Fruit fly (Drosophila melanogaster) whole organism, embryonic: ENCODE results near the gene Ddc.
A peak's percentile ranks its signal among the peaks of the same experiment; 100 is the strongest.

Experiments
- Aef1 ChIP-seq: fragments of 200-800 bp; sonication (Bioruptor generic); IDR thresholded peaks from 3 replicates; pipeline ENCODE4 v1.3.6; 2022; ENCODE audit warnings: missing biosample characterization, missing genetic modification characterization
- BEAF-32 ChIP-seq: fragments of 200-800 bp; sonication (Bioruptor generic); optimal IDR thresholded peaks from 3 replicates; lab custom pipeline; 2017; ENCODE audit warnings: missing biosample characterization, missing genetic modification characterization, mild to moderate bottlenecking, moderate library complexity, missing genetic modification reagents
- CG10565 ChIP-seq: fragments of 200-800 bp; sonication (Bioruptor generic); optimal IDR thresholded peaks from 3 replicates; lab custom pipeline; 2016; ENCODE audit warnings: missing biosample characterization, mild to moderate bottlenecking, missing genetic modification characterization
- CG10654 ChIP-seq: fragments of 200-800 bp; sonication (Bioruptor generic); optimal IDR thresholded peaks from 2 replicates; lab custom pipeline; 2016; ENCODE audit warnings: missing biosample characterization, missing genetic modification characterization
- CG11398 ChIP-seq: fragments of 200-800 bp; sonication (Bioruptor generic); optimal IDR thresholded peaks from 2 replicates; lab custom pipeline; 2016; ENCODE audit warnings: missing biosample characterization, missing genetic modification characterization
- CG11504 ChIP-seq: fragments of 200-800 bp; sonication (Bioruptor generic); optimal IDR thresholded peaks from 3 replicates; lab custom pipeline; 2019; ENCODE audit warnings: missing biosample characterization, mild to moderate bottlenecking, missing genetic modification characterization, moderate library complexity
- CG12391 ChIP-seq: fragments of 200-800 bp; sonication (Bioruptor generic); optimal IDR thresholded peaks from 3 replicates; lab custom pipeline; 2018; ENCODE audit warnings: missing biosample characterization, mild to moderate bottlenecking, missing genetic modification characterization, moderate library complexity
- CG15514 ChIP-seq: fragments of 200-800 bp; sonication (Bioruptor generic); optimal IDR thresholded peaks from 3 replicates; lab custom pipeline; 2017; ENCODE audit warnings: missing biosample characterization, missing genetic modification characterization, mild to moderate bottlenecking, moderate library complexity, missing genetic modification reagents
- CG18262 ChIP-seq: fragments of 200-800 bp; optimal IDR thresholded peaks from 3 replicates; lab custom pipeline; 2019; ENCODE audit warnings: missing biosample characterization, mild to moderate bottlenecking, missing genetic modification characterization, moderate library complexity
- CG2199 ChIP-seq: fragments of 200-800 bp; sonication (Bioruptor generic); IDR thresholded peaks from 3 replicates; pipeline ENCODE4 v1.3.6; 2022; ENCODE audit warnings: missing biosample characterization, missing genetic modification characterization
- CG31388 ChIP-seq: fragments of 200-800 bp; sonication (Bioruptor generic); optimal IDR thresholded peaks from 2 replicates; lab custom pipeline; 2016; ENCODE audit warnings: missing biosample characterization, missing genetic modification characterization
- CG4360 ChIP-seq: fragments of 200-800 bp; sonication (Bioruptor generic); IDR thresholded peaks from 2 replicates; pipeline ENCODE4 v1.3.6; 2022; ENCODE audit warnings: missing biosample characterization, missing genetic modification characterization
- CG4424 ChIP-seq: fragments of 200-800 bp; sonication (Bioruptor generic); optimal IDR thresholded peaks from 3 replicates; lab custom pipeline; 2016; ENCODE audit warnings: missing biosample characterization, missing genetic modification characterization
- CG4707 ChIP-seq: fragments of 200-800 bp; sonication (Bioruptor generic); optimal IDR thresholded peaks from 2 replicates; lab custom pipeline; 2018; ENCODE audit warnings: missing biosample characterization, mild to moderate bottlenecking, missing genetic modification characterization, moderate library complexity
- CG6791 ChIP-seq: fragments of 200-800 bp; sonication (Bioruptor generic); IDR thresholded peaks from 3 replicates; pipeline ENCODE4 v1.3.6; 2022; ENCODE audit warnings: missing biosample characterization, missing genetic modification characterization; ENCODE audit not compliant: partially characterized antibody
- CG7839 ChIP-seq: fragments of 200-800 bp; sonication (Bioruptor generic); optimal IDR thresholded peaks from 3 replicates; lab custom pipeline; 2018; ENCODE audit warnings: missing biosample characterization, mild to moderate bottlenecking, missing genetic modification characterization, moderate library complexity
- CG9797 ChIP-seq: fragments of 200-800 bp; sonication (Bioruptor generic); optimal IDR thresholded peaks from 3 replicates; lab custom pipeline; 2018; ENCODE audit warnings: missing biosample characterization, mild to moderate bottlenecking, missing genetic modification characterization
- Chrac-16 ChIP-seq: fragments of 200-800 bp; sonication (Bioruptor generic); optimal IDR thresholded peaks from 3 replicates; lab custom pipeline; 2016; ENCODE audit warnings: missing biosample characterization, missing genetic modification characterization
- Dbx ChIP-seq: fragments of 200-800 bp; sonication (Bioruptor generic); IDR thresholded peaks from 3 replicates; pipeline ENCODE4 v1.3.6; 2022; ENCODE audit warnings: missing biosample characterization, missing genetic modification characterization
- Ets65A ChIP-seq: fragments of 200-800 bp; sonication (Bioruptor generic); peaks from one replicate; lab custom pipeline; 2016; ENCODE audit warnings: missing biosample characterization, missing genetic modification characterization
- HLHmδ ChIP-seq: fragments of 200-800 bp; sonication (Bioruptor generic); optimal IDR thresholded peaks from 2 replicates; lab custom pipeline; 2018; ENCODE audit warnings: missing biosample characterization, mild to moderate bottlenecking, missing genetic modification characterization, moderate library complexity
- Hr51 ChIP-seq, 2 experiments: fragments of 200-800 bp; sonication (Bioruptor generic); optimal IDR thresholded peaks; 2 replicates in 1 of 2; 3 replicates in 1 of 2; lab custom pipeline; 2016 to 2018; ENCODE audit warnings: missing biosample characterization in 2 of 2, missing genetic modification characterization in 2 of 2, mild to moderate bottlenecking in 1 of 2, moderate library complexity in 1 of 2
- Kr ChIP-seq: fragments of 200-800 bp; sonication (Bioruptor generic); optimal IDR thresholded peaks from 2 replicates; lab custom pipeline; 2017; ENCODE audit warnings: missing biosample characterization, mild to moderate bottlenecking, missing genetic modification characterization
- Neu2 ChIP-seq: fragments of 200-800 bp; sonication (Bioruptor generic); optimal IDR thresholded peaks from 3 replicates; lab custom pipeline; 2016; ENCODE audit warnings: missing biosample characterization, missing genetic modification characterization, borderline replicate concordance
- Six4 ChIP-seq: fragments of 200-800 bp; sonication (Bioruptor generic); optimal IDR thresholded peaks from 2 replicates; lab custom pipeline; 2016; ENCODE audit warnings: missing biosample characterization, missing genetic modification characterization
- Sry-δ ChIP-seq: fragments of 200-800 bp; sonication (Bioruptor generic); optimal IDR thresholded peaks from 2 replicates; lab custom pipeline; 2016; ENCODE audit warnings: missing biosample characterization, missing genetic modification characterization
- Stat92E ChIP-seq, 3 experiments: fragments of >200 bp in 2 of 3; fragments of 200-800 bp in 1 of 3; sonication (Bioruptor generic) in 1 of 3; optimal IDR thresholded peaks; 2 replicates each; lab custom pipeline; 2017 to 2019; ENCODE audit warnings: missing biosample characterization in 3 of 3, missing genetic modification characterization in 3 of 3, mild to moderate bottlenecking in 1 of 3, moderate library complexity in 1 of 3
- Taf1 ChIP-seq: fragments of 200-800 bp; sonication (Bioruptor generic); IDR thresholded peaks from 2 replicates; pipeline ENCODE4 v1.3.6; 2022; ENCODE audit warnings: missing biosample characterization, missing genetic modification characterization
- br ChIP-seq: fragments of >200 bp; optimal IDR thresholded peaks from 2 replicates; lab custom pipeline; 2017
- chif ChIP-seq, 2 experiments: fragments of 200-800 bp; sonication (Bioruptor generic); optimal IDR thresholded peaks; 3 replicates each; lab custom pipeline; 2016; ENCODE audit warnings: missing biosample characterization in 2 of 2, missing genetic modification characterization in 2 of 2
- ci ChIP-seq: fragments of 200-800 bp; sonication (Bioruptor generic); IDR thresholded peaks from 3 replicates; pipeline ENCODE4 v1.3.6; 2022; ENCODE audit warnings: missing biosample characterization, missing genetic modification characterization
- dysf ChIP-seq: fragments of 200-800 bp; sonication (Bioruptor generic); IDR thresholded peaks from 3 replicates; pipeline ENCODE4 v1.3.6; 2022; ENCODE audit warnings: missing biosample characterization, missing genetic modification characterization
- exex ChIP-seq: fragments of 200-800 bp; sonication (Bioruptor generic); optimal IDR thresholded peaks from 4 replicates; lab custom pipeline; 2018; ENCODE audit warnings: missing biosample characterization, mild to moderate bottlenecking, missing genetic modification characterization, moderate library complexity
- fd102C ChIP-seq: fragments of 200-800 bp; sonication (Bioruptor generic); optimal IDR thresholded peaks from 2 replicates; lab custom pipeline; 2018; ENCODE audit warnings: missing biosample characterization, mild to moderate bottlenecking, missing genetic modification characterization, moderate library complexity
- kni ChIP-seq: fragments of 200-800 bp; sonication (Bioruptor generic); optimal IDR thresholded peaks from 3 replicates; lab custom pipeline; 2017; ENCODE audit warnings: mild to moderate bottlenecking, missing biosample characterization, missing genetic modification reagents, missing genetic modification characterization
- lab ChIP-seq: fragments of 200-800 bp; sonication (Bioruptor generic); optimal IDR thresholded peaks from 3 replicates; lab custom pipeline; 2017; ENCODE audit warnings: missing biosample characterization, missing genetic modification characterization, mild to moderate bottlenecking, moderate library complexity, missing genetic modification reagents
- lbe ChIP-seq: fragments of 200-800 bp; sonication (Bioruptor generic); optimal IDR thresholded peaks from 2 replicates; lab custom pipeline; 2016; ENCODE audit warnings: missing biosample characterization, mild to moderate bottlenecking, missing genetic modification characterization
- mirr ChIP-seq: fragments of 200-800 bp; sonication (Bioruptor generic); optimal IDR thresholded peaks from 3 replicates; lab custom pipeline; 2018; ENCODE audit warnings: missing biosample characterization, mild to moderate bottlenecking, missing genetic modification characterization
- nerfin-2 ChIP-seq: fragments of 200-800 bp; sonication (Bioruptor generic); IDR thresholded peaks from 2 replicates; pipeline ENCODE4 v1.3.6; 2022; ENCODE audit warnings: missing biosample characterization, missing genetic modification characterization; ENCODE audit not compliant: partially characterized antibody
- nom ChIP-seq: fragments of 200-800 bp; sonication (Bioruptor generic); optimal IDR thresholded peaks from 2 replicates; lab custom pipeline; 2017; ENCODE audit warnings: missing biosample characterization, missing genetic modification characterization, mild to moderate bottlenecking, moderate library complexity, missing genetic modification reagents
- p53 ChIP-seq: fragments of 200-800 bp; sonication (Bioruptor generic); optimal IDR thresholded peaks from 2 replicates; lab custom pipeline; 2016; ENCODE audit warnings: missing biosample characterization, missing genetic modification characterization
- pros ChIP-seq: fragments of 200-800 bp; sonication (Bioruptor generic); optimal IDR thresholded peaks from 3 replicates; lab custom pipeline; 2019; ENCODE audit warnings: missing biosample characterization, mild to moderate bottlenecking, missing genetic modification characterization, moderate library complexity
- psq ChIP-seq: fragments of 200-800 bp; sonication (Bioruptor generic); optimal IDR thresholded peaks from 2 replicates; lab custom pipeline; 2017; ENCODE audit warnings: missing biosample characterization, missing genetic modification characterization
- pum ChIP-seq: fragments of 200-800 bp; sonication (Bioruptor generic); optimal IDR thresholded peaks from 2 replicates; lab custom pipeline; 2016; ENCODE audit warnings: missing biosample characterization, missing genetic modification characterization
- sc ChIP-seq, 3 experiments: fragments of >200 bp in 2 of 3; fragments of 200-800 bp in 1 of 3; sonication (Bioruptor generic) in 1 of 3; optimal IDR thresholded peaks; 2 replicates in 2 of 3; 3 replicates in 1 of 3; lab custom pipeline; 2017; ENCODE audit warnings: mild to moderate bottlenecking in 1 of 3, missing biosample characterization in 1 of 3, missing genetic modification characterization in 1 of 3, missing genetic modification reagents in 1 of 3
- sens ChIP-seq: fragments of 200-800 bp; sonication (Bioruptor generic); peaks from one replicate; lab custom pipeline; 2016; ENCODE audit warnings: missing biosample characterization, missing genetic modification characterization
- slou ChIP-seq: fragments of 200-800 bp; sonication (Bioruptor generic); optimal IDR thresholded peaks from 3 replicates; lab custom pipeline; 2016; ENCODE audit warnings: missing biosample characterization, missing genetic modification characterization
- tgo ChIP-seq: fragments of 200-800 bp; sonication (Bioruptor generic); IDR thresholded peaks from 3 replicates; pipeline ENCODE4 v1.3.6; 2022; ENCODE audit warnings: missing biosample characterization, missing genetic modification characterization
- zfh2 ChIP-seq: fragments of 200-800 bp; sonication (Bioruptor generic); optimal IDR thresholded peaks from 2 replicates; lab custom pipeline; 2016; ENCODE audit warnings: missing biosample characterization, missing genetic modification characterization

Ddc gene

dm6 chr2L:19141435-19142126, 21.5 kb upstream of the Ddc start (continued):
- TF ChIP-seq lbe (GFP tag; lab: Kevin White, UChicago) (peak; percentile 34), tgo (GFP tag; lab: Robert Waterston, UW) (peak; percentile 38; the same call in 2 of the 3 replicates), br (lab: Kevin White, UChicago) (no peak), CG31388 (peak; percentile 1), CG2199 (GFP tag; lab: Robert Waterston, UW) (no peak), Dbx (peak; percentile 51; the same call in 1 of the 3 replicates), fd102C (no peak), Stat92E (GFP tag; optimal IDR thresholded peaks at IDR 0.05; lab: Kevin White, UChicago) (peak in 1 of 3 experiments; percentile 5), CG10565 (GFP tag; lab: Kevin White, UChicago) (no peak), chif (GFP tag; optimal IDR thresholded peaks at IDR 0.05; lab: Kevin White, UChicago) (peak; percentile 61 to 65), psq (GFP tag; lab: Kevin White, UChicago) (no peak), dysf (GFP tag; lab: Robert Waterston, UW) (peak; percentile 79), Kr (GFP tag; lab: Kevin White, UChicago) (no peak), CG18262 (tag; lab: Kevin White, UChicago) (peak; percentile 86), zfh2 (GFP tag; lab: Kevin White, UChicago) (peak; percentile 66), p53 (GFP tag; lab: Kevin White, UChicago) (peak; percentile 17), exex (tag; lab: Kevin White, UChicago) (peak; percentile 31), ci (GFP tag; lab: Robert Waterston, UW) (no peak), nom (GFP tag; lab: Kevin White, UChicago) (peak; percentile 2), Aef1 (GFP tag; lab: Robert Waterston, UW) (no peak), BEAF-32 (GFP tag; lab: Kevin White, UChicago) (no peak), CG6791 (GFP tag; lab: Robert Waterston, UW) (no peak), slou (GFP tag; lab: Kevin White, UChicago) (peak; percentile 66), CG11398 (GFP tag; lab: Kevin White, UChicago) (peak; percentile 46), CG12391 (tag; lab: Kevin White, UChicago) (peak; percentile 78), Taf1 (GFP tag; lab: Robert Waterston, UW) (no peak), Neu2 (GFP tag; lab: Kevin White, UChicago) (no peak), mirr (GFP tag; lab: Kevin White, UChicago) (no peak), Six4 (peak; percentile 58), CG7839 (tag; lab: Kevin White, UChicago) (peak; percentile 86), CG9797 (no peak), Hr51 (GFP tag; optimal IDR thresholded peaks at IDR 0.05; lab: Kevin White, UChicago) (peak; percentile 59 to 73), CG4360 (GFP tag; lab: Robert Waterston, UW) (no peak), CG4424 (GFP tag; lab: Kevin White, UChicago) (peak; percentile 74), nerfin-2 (GFP tag; lab: Robert Waterston, UW) (no peak), CG4707 (peak; percentile 18), CG10654 (GFP tag; lab: Kevin White, UChicago) (peak; percentile 26), Chrac-16 (GFP tag; lab: Kevin White, UChicago) (peak; percentile 65), Sry-δ (GFP tag; lab: Kevin White, UChicago) (peak; percentile 19), CG11504 (tag; lab: Kevin White, UChicago) (peak; percentile 77), lab (peak; percentile 81), CG15514 (GFP tag; lab: Kevin White, UChicago) (peak; percentile 60), sc (optimal IDR thresholded peaks at IDR 0.05; lab: Kevin White, UChicago) (no peak), sc (GFP tag; optimal IDR thresholded peaks at IDR 0.05; lab: Kevin White, UChicago) (peak; percentile 55), kni (GFP tag; lab: Kevin White, UChicago) (no peak), HLHmδ (no peak), sens (GFP tag; lab: Kevin White, UChicago) (peak; percentile 95), pum (GFP tag; lab: Kevin White, UChicago) (peak; percentile 38), Ets65A (GFP tag; lab: Kevin White, UChicago) (peak; percentile 92), pros (GFP tag; lab: Kevin White, UChicago) (no peak)
